Worm (Caenorhabditis elegans): ENCODE data around the gene F28B12.6.

The F28B12.6 gene

ce11 chrII:5940815-5941214 is at the start of gene F28B12.6:
Gene F28B12.6, plus strand, starts transcription at chrII:5940863.
- TF ChIP-seq sma-3 (GFP tag; optimal IDR thresholded peaks at IDR 0.05) (peak; percentile 10), ztf-1 (GFP tag; conservative IDR thresholded peaks at IDR 0.05) (no peak), elt-1 (tag; optimal IDR thresholded peaks at IDR 0.05) (no peak)

ce11 chrII:5892813-5893212 is 47.9 kb upstream of the F28B12.6 start:
- TF ChIP-seq nhr-11 (tag; optimal IDR thresholded peaks at IDR 0.05) (no peak), skn-1 (tag; optimal IDR thresholded peaks at IDR 0.05) (no peak), sma-3 (GFP tag; optimal IDR thresholded peaks at IDR 0.05) (no peak), elt-3 (tag; optimal IDR thresholded peaks at IDR 0.05) (no peak), mab-5 (tag; optimal IDR thresholded peaks at IDR 0.05) (no peak), lin-11 (tag; optimal IDR thresholded peaks at IDR 0.05) (no peak), blmp-1 (tag; optimal IDR thresholded peaks at IDR 0.05; ENCODE audit: insufficient read depth) (no peak), unc-39 (tag; optimal IDR thresholded peaks at IDR 0.05) (no peak), zag-1 (tag; optimal IDR thresholded peaks at IDR 0.05) (no peak), sma-9 (GFP tag; optimal IDR thresholded peaks at IDR 0.05) (no peak), sma-9 (tag; optimal IDR thresholded peaks at IDR 0.05) (no peak), nhr-77 (tag; optimal IDR thresholded peaks at IDR 0.05) (no peak), ztf-4 (tag; optimal IDR thresholded peaks at IDR 0.05) (no peak)

- TF ChIP-seq aly-2 (tag; optimal IDR thresholded peaks at IDR 0.05) (no peak), nhr-77 (tag; optimal IDR thresholded peaks at IDR 0.05) (no peak), mab-5 (tag; optimal IDR thresholded peaks at IDR 0.05) (no peak), elt-3 (tag; optimal IDR thresholded peaks at IDR 0.05) (no peak), elt-1 (tag; optimal IDR thresholded peaks at IDR 0.05) (no peak), skn-1 (tag; optimal IDR thresholded peaks at IDR 0.05) (no peak), peb-1 (tag; optimal IDR thresholded peaks at IDR 0.05) (no peak), ztf-4 (tag; optimal IDR thresholded peaks at IDR 0.05) (no peak), nhr-12 (tag; optimal IDR thresholded peaks at IDR 0.05) (no peak), mbf-1 (tag; optimal IDR thresholded peaks at IDR 0.05) (no peak), mdl-1 (tag; optimal IDR thresholded peaks at IDR 0.05) (no peak), R02D3.7 (tag; optimal IDR thresholded peaks at IDR 0.05) (no peak), zag-1 (tag; optimal IDR thresholded peaks at IDR 0.05) (no peak), ama-1 (optimal IDR thresholded peaks at IDR 0.05) (no peak), lin-11 (tag; optimal IDR thresholded peaks at IDR 0.05) (no peak), unc-39 (tag; optimal IDR thresholded peaks at IDR 0.05) (no peak), lsy-2 (tag; optimal IDR thresholded peaks at IDR 0.05) (no peak)
Measured at ce11 chrII:5895870-5896269, 44.8 kb upstream of the F28B12.6 start, which contains the start of gene F59G1.4. Gene F59G1.4, plus strand, starts transcription at chrII:5896170.

ce11 chrII:5896512-5896911 is 44.2 kb upstream of the F28B12.6 start:
- peak; percentile 23 for TF ChIP-seq nhr-21 (tag; optimal IDR thresholded peaks at IDR 0.05)
- TF ChIP-seq lin-39 (tag; optimal IDR thresholded peaks at IDR 0.05): no peak

ce11 chrII:5899080-5899479 is 41.6 kb upstream of the F28B12.6 start:
- TF ChIP-seq F13H6.1 (tag; optimal IDR thresholded peaks at IDR 0.05) (peak; percentile 19), aly-2 (tag; optimal IDR thresholded peaks at IDR 0.05) (no peak), egl-27 (tag; optimal IDR thresholded peaks at IDR 0.05) (peak; percentile 26), blmp-1 (tag; optimal IDR thresholded peaks at IDR 0.05; ENCODE audit: insufficient read depth) (peak; percentile 96), lsy-2 (tag; optimal IDR thresholded peaks at IDR 0.05) (peak in 1 of 2 experiments; percentile 6)

ce11 chrII:5899865-5900486 is 40.7 kb upstream of the F28B12.6 start:
- peak; percentile 31 for TF ChIP-seq blmp-1 (tag; optimal IDR thresholded peaks at IDR 0.05; ENCODE audit: insufficient read depth)
- TF ChIP-seq lin-11 (tag; optimal IDR thresholded peaks at IDR 0.05): no peak
- no peak for TF ChIP-seq elt-3 (tag; optimal IDR thresholded peaks at IDR 0.05)
- TF ChIP-seq crh-2 (tag; optimal IDR thresholded peaks at IDR 0.05): no peak
- no peak for TF ChIP-seq nhr-77 (tag; optimal IDR thresholded peaks at IDR 0.05)
- peak; percentile 46 for TF ChIP-seq fos-1 (tag; optimal IDR thresholded peaks at IDR 0.05)
- no peak for TF ChIP-seq R02D3.7 (tag; optimal IDR thresholded peaks at IDR 0.05)
- TF ChIP-seq mdl-1 (tag; optimal IDR thresholded peaks at IDR 0.05): no peak
- no peak for TF ChIP-seq ceh-16 (tag; optimal IDR thresholded peaks at IDR 0.05)
- no peak for TF ChIP-seq ceh-82 (tag; optimal IDR thresholded peaks at IDR 0.05)
- TF ChIP-seq nhr-12 (tag; optimal IDR thresholded peaks at IDR 0.05): no peak

Measured in whole organism, L2 larva.